Fruit fly (Drosophila melanogaster) whole organism, embryonic: Measurements from ENCODE around the gene elB.

Experiments used
- CG1024 ChIP-seq: fragments of 200-800 bp; sonication (Bioruptor generic); IDR thresholded peaks from 2 replicates; pipeline ENCODE4 v1.3.6; 2022; ENCODE audit warnings: missing biosample characterization, missing genetic modification characterization
- CG10462 ChIP-seq: fragments of 200-800 bp; sonication (Bioruptor generic); optimal IDR thresholded peaks from 2 replicates; lab custom pipeline; 2016; ENCODE audit warnings: missing biosample characterization, missing genetic modification characterization
- CG10979 ChIP-seq: fragments of 200-800 bp; sonication (Bioruptor generic); optimal IDR thresholded peaks from 2 replicates; lab custom pipeline; 2018; ENCODE audit warnings: missing biosample characterization, mild to moderate bottlenecking, missing genetic modification characterization, moderate library complexity
- CG12942 ChIP-seq: fragments of 200-800 bp; sonication (Bioruptor generic); optimal IDR thresholded peaks from 3 replicates; lab custom pipeline; 2016; ENCODE audit warnings: missing biosample characterization, missing genetic modification characterization
- CG14710 ChIP-seq: fragments of 200-800 bp; sonication (Bioruptor generic); optimal IDR thresholded peaks from 3 replicates; lab custom pipeline; 2019; ENCODE audit warnings: missing biosample characterization, mild to moderate bottlenecking, missing genetic modification characterization, moderate library complexity
- CG1529 ChIP-seq: fragments of 200-800 bp; sonication (Bioruptor generic); optimal IDR thresholded peaks from 3 replicates; lab custom pipeline; 2018; ENCODE audit warnings: missing biosample characterization, missing genetic modification characterization
- CG15696 ChIP-seq: fragments of 200-800 bp; sonication (Bioruptor generic); optimal IDR thresholded peaks from 2 replicates; lab custom pipeline; 2019; ENCODE audit warnings: missing biosample characterization, mild to moderate bottlenecking, missing genetic modification characterization, moderate library complexity
- CG1647 ChIP-seq: fragments of 200-800 bp; sonication (Bioruptor generic); optimal IDR thresholded peaks from 3 replicates; lab custom pipeline; 2016; ENCODE audit warnings: missing biosample characterization, missing genetic modification characterization
- CG2199 ChIP-seq: fragments of 200-800 bp; sonication (Bioruptor generic); IDR thresholded peaks from 3 replicates; pipeline ENCODE4 v1.3.6; 2022; ENCODE audit warnings: missing biosample characterization, missing genetic modification characterization
- CG30020 ChIP-seq: fragments of 200-800 bp; optimal IDR thresholded peaks from 2 replicates; lab custom pipeline; 2019; ENCODE audit warnings: missing biosample characterization, mild to moderate bottlenecking, missing genetic modification characterization, moderate library complexity
- CG3065 ChIP-seq: fragments of 200-800 bp; sonication (Bioruptor generic); optimal IDR thresholded peaks from 2 replicates; lab custom pipeline; 2016; ENCODE audit warnings: missing biosample characterization, missing genetic modification characterization
- CG3407 ChIP-seq: fragments of 200-800 bp; sonication (Bioruptor generic); optimal IDR thresholded peaks from 2 replicates; lab custom pipeline; 2018; ENCODE audit warnings: missing biosample characterization, mild to moderate bottlenecking, missing genetic modification characterization
- CG34422 ChIP-seq: fragments of 200-800 bp; sonication (Bioruptor generic); IDR thresholded peaks from 3 replicates; pipeline ENCODE4 v1.3.6; 2022; ENCODE audit warnings: missing biosample characterization, missing genetic modification characterization
- CG4282 ChIP-seq: fragments of 200-800 bp; sonication (Bioruptor generic); optimal IDR thresholded peaks from 2 replicates; lab custom pipeline; 2016; ENCODE audit warnings: missing biosample characterization, missing genetic modification characterization
- CG43689 ChIP-seq: fragments of 200-800 bp; sonication (Bioruptor generic); IDR thresholded peaks from 2 replicates; pipeline ENCODE4 v1.3.6; 2022; ENCODE audit warnings: missing biosample characterization, missing genetic modification characterization
- CG8478 ChIP-seq: fragments of >200 bp; optimal IDR thresholded peaks from 2 replicates; lab custom pipeline; 2018
- Dad ChIP-seq: fragments of 200-800 bp; sonication (Bioruptor generic); optimal IDR thresholded peaks from 3 replicates; lab custom pipeline; 2016; ENCODE audit warnings: missing biosample characterization, missing genetic modification characterization
- E2f2 ChIP-seq: fragments of 200-800 bp; sonication (Bioruptor generic); IDR thresholded peaks from 2 replicates; pipeline ENCODE4 v1.3.6; 2022; ENCODE audit warnings: missing biosample characterization, missing genetic modification characterization
- Hr39 ChIP-seq: fragments of >200 bp; optimal IDR thresholded peaks from 2 replicates; lab custom pipeline; 2017
- MESR4 ChIP-seq: fragments of 200-800 bp; sonication (Bioruptor generic); optimal IDR thresholded peaks from 2 replicates; lab custom pipeline; 2018; ENCODE audit warnings: missing biosample characterization, mild to moderate bottlenecking, missing genetic modification characterization, moderate library complexity
- Meics ChIP-seq: fragments of 200-800 bp; sonication (Bioruptor generic); optimal IDR thresholded peaks from 2 replicates; lab custom pipeline; 2017; ENCODE audit warnings: missing biosample characterization, mild to moderate bottlenecking, missing genetic modification characterization
- Mes4 ChIP-seq: fragments of 200-800 bp; sonication (Bioruptor generic); optimal IDR thresholded peaks from 2 replicates; lab custom pipeline; 2016; ENCODE audit warnings: missing biosample characterization, missing genetic modification characterization
- Mrtf ChIP-seq: fragments of 200-800 bp; sonication (Bioruptor generic); IDR thresholded peaks from 3 replicates; pipeline ENCODE4 v1.3.6; 2022; ENCODE audit warnings: missing biosample characterization, missing genetic modification characterization
- Nf-YB ChIP-seq: fragments of 200-800 bp; sonication (Bioruptor generic); optimal IDR thresholded peaks from 3 replicates; lab custom pipeline; 2019; ENCODE audit warnings: missing biosample characterization, mild to moderate bottlenecking, missing genetic modification characterization, moderate library complexity
- NfI ChIP-seq: fragments of 200-800 bp; sonication (Bioruptor generic); optimal IDR thresholded peaks from 3 replicates; lab custom pipeline; 2018; ENCODE audit warnings: missing biosample characterization, mild to moderate bottlenecking, missing genetic modification characterization, moderate library complexity
- Scr ChIP-seq: fragments of 200-800 bp; sonication (Bioruptor generic); IDR thresholded peaks from 2 replicates; pipeline ENCODE4 v1.3.6; 2022; ENCODE audit warnings: missing biosample characterization, missing genetic modification characterization; ENCODE audit not compliant: partially characterized antibody
- Trl ChIP-seq, 3 experiments: fragments of >200 bp in 2 of 3; fragments of 200-800 bp in 1 of 3; sonication (Bioruptor generic) in 1 of 3; optimal IDR thresholded peaks; 2 replicates in 1 of 3; 3 replicates in 2 of 3; lab custom pipeline; 2016 to 2017; ENCODE audit warnings: missing biosample characterization in 1 of 3, missing genetic modification characterization in 1 of 3
- al ChIP-seq: fragments of 200-800 bp; sonication (Bioruptor generic); IDR thresholded peaks from 2 replicates; pipeline ENCODE4 v1.3.6; 2022; ENCODE audit warnings: missing biosample characterization, missing genetic modification characterization
- cato ChIP-seq: fragments of 200-800 bp; sonication (Bioruptor generic); optimal IDR thresholded peaks from 2 replicates; lab custom pipeline; 2016; ENCODE audit warnings: missing biosample characterization, missing genetic modification characterization, borderline replicate concordance
- chn ChIP-seq: fragments of 200-800 bp; sonication (Bioruptor generic); optimal IDR thresholded peaks from 2 replicates; lab custom pipeline; 2016; ENCODE audit warnings: missing biosample characterization, missing genetic modification characterization
- crol ChIP-seq: fragments of 200-800 bp; sonication (Bioruptor generic); IDR thresholded peaks from 2 replicates; pipeline ENCODE4 v1.3.6; 2022; ENCODE audit warnings: missing biosample characterization, missing genetic modification characterization
- disco-r ChIP-seq: fragments of 200-800 bp; sonication (Bioruptor generic); optimal IDR thresholded peaks from 2 replicates; lab custom pipeline; 2016; ENCODE audit warnings: missing biosample characterization, missing genetic modification characterization
- dpn ChIP-seq, 2 experiments: fragments of 200-800 bp; sonication (Bioruptor generic); optimal IDR thresholded peaks; 3 replicates each; lab custom pipeline; 2016; ENCODE audit warnings: missing biosample characterization in 2 of 2, missing genetic modification characterization in 2 of 2
- dysf ChIP-seq: fragments of 200-800 bp; sonication (Bioruptor generic); IDR thresholded peaks from 3 replicates; pipeline ENCODE4 v1.3.6; 2022; ENCODE audit warnings: missing biosample characterization, missing genetic modification characterization
- ems ChIP-seq: fragments of 200-800 bp; sonication (Bioruptor generic); optimal IDR thresholded peaks from 3 replicates; lab custom pipeline; 2016; ENCODE audit warnings: missing biosample characterization, missing genetic modification characterization
- eve ChIP-seq, 2 experiments: fragments of >200 bp; optimal IDR thresholded peaks; 2 replicates each; lab custom pipeline; 2017; ENCODE audit warnings: missing biosample characterization in 2 of 2, missing genetic modification characterization in 2 of 2
- fd3F ChIP-seq: fragments of 200-800 bp; sonication (Bioruptor generic); optimal IDR thresholded peaks from 2 replicates; lab custom pipeline; 2018; ENCODE audit warnings: missing biosample characterization, mild to moderate bottlenecking, missing genetic modification characterization, moderate library complexity
- grn ChIP-seq: fragments of 200-800 bp; sonication (Bioruptor generic); optimal IDR thresholded peaks from 3 replicates; lab custom pipeline; 2017; ENCODE audit warnings: missing biosample characterization, missing genetic modification characterization
- lov ChIP-seq, 2 experiments: fragments of 200-800 bp in 1 of 2; fragments of >200 bp in 1 of 2; sonication (Bioruptor generic) in 1 of 2; IDR thresholded peaks in 1 of 2; optimal IDR thresholded peaks in 1 of 2; 2 replicates in 1 of 2; 3 replicates in 1 of 2; pipeline versions ENCODE4 v1.3.6 to Lab custom; 2017 to 2022; ENCODE audit warnings: missing biosample characterization in 1 of 2, missing genetic modification characterization in 1 of 2
- otp ChIP-seq: fragments of 200-800 bp; sonication (Bioruptor generic); IDR thresholded peaks from 3 replicates; pipeline ENCODE4, ENCODE4 v1.3.6; 2022; ENCODE audit warnings: missing biosample characterization, missing genetic modification characterization
- sd ChIP-seq: fragments of 200-800 bp; sonication (Bioruptor generic); optimal IDR thresholded peaks from 3 replicates; lab custom pipeline; 2018; ENCODE audit warnings: missing biosample characterization, mild to moderate bottlenecking, missing genetic modification characterization, moderate library complexity
- sens ChIP-seq: fragments of 200-800 bp; sonication (Bioruptor generic); peaks from one replicate; lab custom pipeline; 2016; ENCODE audit warnings: missing biosample characterization, missing genetic modification characterization
- sna ChIP-seq: fragments of 200-800 bp; sonication (Bioruptor generic); IDR thresholded peaks from 2 replicates; pipeline ENCODE4 v1.3.6; 2022; ENCODE audit warnings: missing biosample characterization, missing genetic modification characterization; ENCODE audit not compliant: partially characterized antibody
- sqz ChIP-seq: fragments of 200-800 bp; sonication (Bioruptor generic); optimal IDR thresholded peaks from 3 replicates; lab custom pipeline; 2018; ENCODE audit warnings: missing biosample characterization, mild to moderate bottlenecking, missing genetic modification characterization
- stc ChIP-seq: fragments of 200-800 bp; sonication (Bioruptor generic); IDR thresholded peaks from 2 replicates; pipeline ENCODE4 v1.3.6; 2022; ENCODE audit warnings: missing biosample characterization, missing genetic modification characterization
- toy ChIP-seq: fragments of 200-800 bp; sonication (Bioruptor generic); IDR thresholded peaks from 2 replicates; pipeline ENCODE4 v1.3.6; 2022; ENCODE audit warnings: missing biosample characterization, missing genetic modification characterization
- unpg ChIP-seq: fragments of 200-800 bp; sonication (Bioruptor generic); optimal IDR thresholded peaks from 3 replicates; lab custom pipeline; 2018; ENCODE audit warnings: missing biosample characterization, mild to moderate bottlenecking, missing genetic modification characterization, moderate library complexity
- usp ChIP-seq: fragments of >200 bp; optimal IDR thresholded peaks from 2 replicates; lab custom pipeline; 2017; ENCODE audit warnings: missing biosample characterization, missing genetic modification characterization
- wor ChIP-seq: fragments of 200-800 bp; sonication (Bioruptor generic); IDR thresholded peaks from 2 replicates; pipeline ENCODE4 v1.3.6; 2022; ENCODE audit warnings: missing biosample characterization, missing genetic modification characterization

elB gene

dm6 chr2L:14355033-14355851, 54.1 kb downstream of the elB start, which contains the start of gene Rab14 (continued):
- peak; percentile 46 for TF ChIP-seq E2f2 (GFP tag; lab: Robert Waterston, UW)
- peak; percentile 74 for TF ChIP-seq CG1024 (GFP tag; lab: Robert Waterston, UW)
- TF ChIP-seq Trl (optimal IDR thresholded peaks at IDR 0.05; lab: Kevin White, UChicago), result peak in 1 of 2 experiments; percentile 66
- TF ChIP-seq Trl (GFP tag; optimal IDR thresholded peaks at IDR 0.05; lab: Kevin White, UChicago), result peak; percentile 72
- TF ChIP-seq Mrtf (GFP tag; lab: Robert Waterston, UW), result peak; percentile 69
- peak; percentile 71 for TF ChIP-seq Nf-YB (GFP tag; lab: Kevin White, UChicago)
- TF ChIP-seq Meics (GFP tag; lab: Kevin White, UChicago), result peak; percentile 84
- peak; percentile 32 for TF ChIP-seq Mes4 (GFP tag; lab: Kevin White, UChicago)
- no peak for TF ChIP-seq toy (GFP tag; lab: Robert Waterston, UW)
- peak; percentile 64 for TF ChIP-seq sqz (GFP tag; lab: Kevin White, UChicago)
- peak; percentile 80 for TF ChIP-seq chn (GFP tag; lab: Kevin White, UChicago)
- peak; percentile 92 for TF ChIP-seq MESR4 (GFP tag; lab: Kevin White, UChicago)
- no peak for TF ChIP-seq lov (optimal IDR thresholded peaks at IDR 0.05; lab: Kevin White, UChicago)
- TF ChIP-seq lov (GFP tag; IDR thresholded peaks at IDR 0.05; lab: Robert Waterston, UW), result peak; percentile 59; the same call in 1 of the 3 replicates
- TF ChIP-seq otp (GFP tag; lab: Robert Waterston, UW), result peak; percentile 74; the same call in 2 of the 3 replicates
- TF ChIP-seq CG3065 (GFP tag; lab: Kevin White, UChicago), result peak; percentile 38
- peak; percentile 83; the same call in 1 of the 2 replicates for TF ChIP-seq stc (GFP tag; lab: Robert Waterston, UW)
- peak; percentile 11; the same call in 1 of the 3 replicates for TF ChIP-seq CG2199 (GFP tag; lab: Robert Waterston, UW)
- peak; percentile 66 for TF ChIP-seq wor (GFP tag; lab: Robert Waterston, UW)
- peak; percentile 50 for TF ChIP-seq Dad (GFP tag; lab: Kevin White, UChicago)
- TF ChIP-seq sens, result peak; percentile 89
- TF ChIP-seq CG8478 (lab: Kevin White, UChicago), result peak; percentile 74
- no peak for TF ChIP-seq usp (GFP tag; lab: Kevin White, UChicago)
- TF ChIP-seq al (GFP tag; lab: Robert Waterston, UW), result peak; percentile 69
- peak; percentile 75 for TF ChIP-seq CG3407 (GFP tag; lab: Kevin White, UChicago)
- peak; percentile 84 for TF ChIP-seq sna
- peak; percentile 48 for TF ChIP-seq CG10462
- peak; percentile 98 for TF ChIP-seq crol (GFP tag; lab: Robert Waterston, UW)
- TF ChIP-seq CG30020 (tag; lab: Kevin White, UChicago), result no peak
- TF ChIP-seq grn, result peak; percentile 73
- TF ChIP-seq CG4282 (GFP tag; lab: Kevin White, UChicago), result peak; percentile 58
- TF ChIP-seq CG1647 (GFP tag; lab: Kevin White, UChicago), result peak; percentile 61
- no peak for TF ChIP-seq Hr39 (lab: Kevin White, UChicago)
- peak; percentile 75 for TF ChIP-seq ems (GFP tag; lab: Kevin White, UChicago)
- peak; percentile 75 for TF ChIP-seq CG1529 (GFP tag; lab: Kevin White, UChicago)
- TF ChIP-seq sd (tag; lab: Kevin White, UChicago), result peak; percentile 99
- TF ChIP-seq CG34422, result peak; percentile 90
- peak; percentile 88 for TF ChIP-seq CG14710 (tag; lab: Kevin White, UChicago)
- peak; percentile 49 for TF ChIP-seq CG15696 (tag; lab: Kevin White, UChicago)
- peak; percentile 28 for TF ChIP-seq disco-r
- TF ChIP-seq NfI (GFP tag; lab: Kevin White, UChicago), result peak; percentile 86
- peak; percentile 71 for TF ChIP-seq CG43689
- TF ChIP-seq unpg (GFP tag; lab: Kevin White, UChicago), result peak; percentile 89
- peak; percentile 73 for TF ChIP-seq CG10979 (tag; lab: Kevin White, UChicago)
- peak; percentile 74 for TF ChIP-seq fd3F
- peak; percentile 25 for TF ChIP-seq cato
- TF ChIP-seq Scr (GFP tag; lab: Robert Waterston, UW), result peak; percentile 81
- TF ChIP-seq eve (GFP tag; optimal IDR thresholded peaks at IDR 0.05; lab: Kevin White, UChicago), result no peak
- TF ChIP-seq dpn (GFP tag; optimal IDR thresholded peaks at IDR 0.05; lab: Kevin White, UChicago), result peak; percentile 60 to 82
- TF ChIP-seq CG12942, result peak; percentile 65
- TF ChIP-seq dysf (GFP tag; lab: Robert Waterston, UW), result peak; percentile 84
